Fruit fly (Drosophila melanogaster) whole organism, embryonic: ENCODE measurements around the gene CG32708.
A peak's percentile ranks its signal among the peaks of the same experiment; 100 is the strongest.

ENCODE experiments used
- B-H2 ChIP-seq: fragments of 200-800 bp; sonication (Bioruptor generic); optimal IDR thresholded peaks from 2 replicates; lab custom pipeline; 2018; ENCODE audit warnings: missing biosample characterization, mild to moderate bottlenecking, missing genetic modification characterization
- Bgb ChIP-seq: fragments of 200-800 bp; sonication (Bioruptor generic); IDR thresholded peaks from 2 replicates; pipeline ENCODE4 v1.3.6; 2022; ENCODE audit warnings: missing biosample characterization, missing genetic modification characterization; ENCODE audit not compliant: partially characterized antibody
- CG10654 ChIP-seq: fragments of 200-800 bp; sonication (Bioruptor generic); optimal IDR thresholded peaks from 2 replicates; lab custom pipeline; 2016; ENCODE audit warnings: missing biosample characterization, missing genetic modification characterization
- CG11456 ChIP-seq: fragments of 200-800 bp; sonication (Bioruptor generic); IDR thresholded peaks from 3 replicates; pipeline ENCODE4 v1.3.6; 2022; ENCODE audit warnings: missing biosample characterization, missing genetic modification characterization
- CG12104 ChIP-seq: fragments of 200-800 bp; sonication (Bioruptor generic); optimal IDR thresholded peaks from 3 replicates; lab custom pipeline; 2016; ENCODE audit warnings: missing biosample characterization, missing genetic modification characterization
- CG12155 ChIP-seq: fragments of 200-800 bp; sonication (Bioruptor generic); optimal IDR thresholded peaks from 3 replicates; lab custom pipeline; 2016; ENCODE audit warnings: missing biosample characterization, missing genetic modification characterization
- CG13296 ChIP-seq: fragments of 200-800 bp; sonication (Bioruptor generic); optimal IDR thresholded peaks from 3 replicates; lab custom pipeline; 2018; ENCODE audit warnings: missing biosample characterization, mild to moderate bottlenecking, missing genetic modification characterization
- CG14667 ChIP-seq: fragments of 200-800 bp; sonication (Bioruptor generic); IDR thresholded peaks from 2 replicates; pipeline ENCODE4 v1.3.6; 2022; ENCODE audit warnings: missing biosample characterization, missing genetic modification characterization
- CG17802 ChIP-seq: fragments of 200-800 bp; sonication (Bioruptor generic); optimal IDR thresholded peaks from 2 replicates; lab custom pipeline; 2018; ENCODE audit warnings: missing biosample characterization, mild to moderate bottlenecking, missing genetic modification characterization, moderate library complexity
- CG18476 ChIP-seq: fragments of 200-800 bp; sonication (Bioruptor generic); optimal IDR thresholded peaks from 2 replicates; lab custom pipeline; 2016; ENCODE audit warnings: missing biosample characterization, mild to moderate bottlenecking, missing genetic modification characterization
- CG2120 ChIP-seq: fragments of 200-800 bp; sonication (Bioruptor generic); optimal IDR thresholded peaks from 3 replicates; lab custom pipeline; 2016; ENCODE audit warnings: missing biosample characterization, missing genetic modification characterization
- CG30431 ChIP-seq: fragments of 200-800 bp; sonication (Bioruptor generic); optimal IDR thresholded peaks from 2 replicates; lab custom pipeline; 2017; ENCODE audit warnings: missing biosample characterization, missing genetic modification characterization
- CG6175 ChIP-seq: fragments of 200-800 bp; sonication (Bioruptor generic); IDR thresholded peaks from 3 replicates; pipeline ENCODE4 v1.3.6; 2022; ENCODE audit warnings: missing biosample characterization, missing genetic modification characterization
- CG6791 ChIP-seq: fragments of 200-800 bp; sonication (Bioruptor generic); IDR thresholded peaks from 3 replicates; pipeline ENCODE4 v1.3.6; 2022; ENCODE audit warnings: missing biosample characterization, missing genetic modification characterization; ENCODE audit not compliant: partially characterized antibody
- CG6813 ChIP-seq: fragments of 200-800 bp; sonication (Bioruptor generic); optimal IDR thresholded peaks from 2 replicates; lab custom pipeline; 2017; ENCODE audit warnings: missing biosample characterization, missing genetic modification characterization, mild to moderate bottlenecking, moderate library complexity, missing genetic modification reagents
- CG8281 ChIP-seq: fragments of 200-800 bp; sonication (Bioruptor generic); optimal IDR thresholded peaks from 2 replicates; lab custom pipeline; 2018; ENCODE audit warnings: missing biosample characterization, mild to moderate bottlenecking, missing genetic modification characterization, moderate library complexity
- CG8924 ChIP-seq: fragments of 200-800 bp; optimal IDR thresholded peaks from 3 replicates; lab custom pipeline; 2019; ENCODE audit warnings: missing biosample characterization, mild to moderate bottlenecking, missing genetic modification characterization, moderate library complexity
- Dad ChIP-seq: fragments of 200-800 bp; sonication (Bioruptor generic); optimal IDR thresholded peaks from 3 replicates; lab custom pipeline; 2016; ENCODE audit warnings: missing biosample characterization, missing genetic modification characterization
- Doc2 ChIP-seq: fragments of 200-800 bp; sonication (Bioruptor generic); IDR thresholded peaks from 2 replicates; pipeline ENCODE4 v1.3.6; 2022; ENCODE audit warnings: missing biosample characterization, missing genetic modification characterization
- ERR ChIP-seq: fragments of 200-800 bp; sonication (Bioruptor generic); optimal IDR thresholded peaks from 2 replicates; lab custom pipeline; 2016; ENCODE audit warnings: missing biosample characterization, missing genetic modification characterization
- H2.0 ChIP-seq: fragments of 200-800 bp; sonication (Bioruptor generic); IDR thresholded peaks from 2 replicates; pipeline ENCODE4 v1.3.6; 2022; ENCODE audit warnings: missing biosample characterization, missing genetic modification characterization
- Hey ChIP-seq: fragments of 200-800 bp; sonication (Bioruptor generic); optimal IDR thresholded peaks from 3 replicates; lab custom pipeline; 2018; ENCODE audit warnings: missing biosample characterization, mild to moderate bottlenecking, missing genetic modification characterization
- HmgD ChIP-seq: fragments of 200-800 bp; sonication (Bioruptor generic); optimal IDR thresholded peaks from 3 replicates; lab custom pipeline; 2016; ENCODE audit warnings: missing biosample characterization, missing genetic modification characterization
- Hr3 ChIP-seq: fragments of 200-800 bp; sonication (Bioruptor generic); optimal IDR thresholded peaks from 3 replicates; lab custom pipeline; 2016; ENCODE audit warnings: missing biosample characterization, missing genetic modification characterization
- Kr ChIP-seq: fragments of 200-800 bp; sonication (Bioruptor generic); optimal IDR thresholded peaks from 2 replicates; lab custom pipeline; 2017; ENCODE audit warnings: missing biosample characterization, mild to moderate bottlenecking, missing genetic modification characterization
- MTF-1 ChIP-seq: fragments of 200-800 bp; sonication (Bioruptor generic); optimal IDR thresholded peaks from 2 replicates; lab custom pipeline; 2018; ENCODE audit warnings: missing biosample characterization, mild to moderate bottlenecking, missing genetic modification characterization, borderline replicate concordance
- Oli ChIP-seq: fragments of 200-800 bp; sonication (Bioruptor generic); optimal IDR thresholded peaks from 2 replicates; lab custom pipeline; 2018; ENCODE audit warnings: missing biosample characterization, mild to moderate bottlenecking, missing genetic modification characterization, moderate library complexity
- Pdp1 ChIP-seq, 2 experiments: fragments of 200-800 bp; sonication (Bioruptor generic); optimal IDR thresholded peaks; 3 replicates each; lab custom pipeline; 2016; ENCODE audit warnings: missing biosample characterization in 2 of 2, missing genetic modification characterization in 2 of 2, mild to moderate bottlenecking in 1 of 2, moderate library complexity in 1 of 2
- Rfx ChIP-seq: fragments of 200-800 bp; sonication (Bioruptor generic); IDR thresholded peaks from 2 replicates; pipeline ENCODE4 v1.3.6; 2022; ENCODE audit warnings: missing biosample characterization, missing genetic modification characterization
- Scr ChIP-seq: fragments of 200-800 bp; sonication (Bioruptor generic); IDR thresholded peaks from 2 replicates; pipeline ENCODE4 v1.3.6; 2022; ENCODE audit warnings: missing biosample characterization, missing genetic modification characterization; ENCODE audit not compliant: partially characterized antibody
- Taf1 ChIP-seq: fragments of 200-800 bp; sonication (Bioruptor generic); IDR thresholded peaks from 2 replicates; pipeline ENCODE4 v1.3.6; 2022; ENCODE audit warnings: missing biosample characterization, missing genetic modification characterization
- Xrp1 ChIP-seq: fragments of 200-800 bp; sonication (Bioruptor generic); IDR thresholded peaks from 2 replicates; pipeline ENCODE4 v1.3.6; 2022; ENCODE audit warnings: missing biosample characterization, missing genetic modification characterization
- ato ChIP-seq: fragments of 200-800 bp; sonication (Bioruptor generic); IDR thresholded peaks from 2 replicates; pipeline ENCODE4 v1.3.6; 2022; ENCODE audit warnings: missing biosample characterization, missing genetic modification characterization; ENCODE audit not compliant: partially characterized antibody
- bigmax ChIP-seq: fragments of 200-800 bp; sonication (Bioruptor generic); optimal IDR thresholded peaks from 2 replicates; lab custom pipeline; 2018; ENCODE audit warnings: missing biosample characterization, mild to moderate bottlenecking, missing genetic modification characterization
- cwo ChIP-seq: fragments of 200-800 bp; sonication (Bioruptor generic); optimal IDR thresholded peaks from 3 replicates; lab custom pipeline; 2017; ENCODE audit warnings: missing biosample characterization, missing genetic modification characterization, mild to moderate bottlenecking, moderate library complexity, missing genetic modification reagents
- en ChIP-seq: fragments of 200-800 bp; sonication (Bioruptor generic); optimal IDR thresholded peaks from 2 replicates; lab custom pipeline; 2016; ENCODE audit warnings: missing biosample characterization, missing genetic modification characterization
- gcm ChIP-seq: fragments of 200-800 bp; sonication (Bioruptor generic); optimal IDR thresholded peaks from 2 replicates; lab custom pipeline; 2019; ENCODE audit warnings: missing biosample characterization, mild to moderate bottlenecking, missing genetic modification characterization, moderate library complexity
- gem ChIP-seq: fragments of 200-800 bp; sonication (Bioruptor generic); optimal IDR thresholded peaks from 2 replicates; lab custom pipeline; 2019; ENCODE audit warnings: missing biosample characterization, mild to moderate bottlenecking, missing genetic modification characterization, moderate library complexity
- hbn ChIP-seq: fragments of 200-800 bp; sonication (Bioruptor generic); IDR thresholded peaks from 2 replicates; pipeline ENCODE4 v1.3.6; 2022; ENCODE audit warnings: missing biosample characterization, missing genetic modification characterization; ENCODE audit not compliant: partially characterized antibody
- jigr1 ChIP-seq: fragments of 200-800 bp; sonication (Bioruptor generic); IDR thresholded peaks from 3 replicates; pipeline ENCODE4 v1.3.6; 2022; ENCODE audit warnings: missing biosample characterization, missing genetic modification characterization
- klu ChIP-seq: fragments of 200-800 bp; sonication (Bioruptor generic); IDR thresholded peaks from 2 replicates; pipeline ENCODE4 v1.3.6; 2022; ENCODE audit warnings: missing biosample characterization, missing genetic modification characterization
- oc ChIP-seq: fragments of 200-800 bp; sonication (Bioruptor generic); optimal IDR thresholded peaks from 2 replicates; lab custom pipeline; 2018; ENCODE audit warnings: missing biosample characterization, mild to moderate bottlenecking, missing genetic modification characterization, moderate library complexity
- pzg ChIP-seq: fragments of 200-800 bp; sonication (Bioruptor generic); optimal IDR thresholded peaks from 3 replicates; lab custom pipeline; 2018; ENCODE audit warnings: missing biosample characterization, mild to moderate bottlenecking, missing genetic modification characterization, moderate library complexity
- ranshi ChIP-seq: fragments of 200-800 bp; sonication (Bioruptor generic); IDR thresholded peaks from 2 replicates; pipeline ENCODE4 v1.3.6; 2022; ENCODE audit warnings: missing biosample characterization, missing genetic modification characterization
- sens ChIP-seq: fragments of 200-800 bp; sonication (Bioruptor generic); peaks from one replicate; lab custom pipeline; 2016; ENCODE audit warnings: missing biosample characterization, missing genetic modification characterization
- shn ChIP-seq: fragments of 200-800 bp; sonication (Bioruptor generic); optimal IDR thresholded peaks from 3 replicates; lab custom pipeline; 2016; ENCODE audit warnings: missing biosample characterization, missing genetic modification characterization
- tin ChIP-seq: fragments of 200-800 bp; sonication (Bioruptor generic); optimal IDR thresholded peaks from 3 replicates; lab custom pipeline; 2016; ENCODE audit warnings: missing biosample characterization, missing genetic modification characterization
- tx ChIP-seq: fragments of 200-800 bp; sonication (Bioruptor generic); optimal IDR thresholded peaks from 2 replicates; lab custom pipeline; 2016; ENCODE audit warnings: missing biosample characterization, missing genetic modification characterization
- yki ChIP-seq: fragments of >200 bp; optimal IDR thresholded peaks from 3 replicates; lab custom pipeline; 2018
- zen2 ChIP-seq: fragments of 200-800 bp; sonication (Bioruptor generic); IDR thresholded peaks from 3 replicates; pipeline ENCODE4 v1.3.6; 2022; ENCODE audit warnings: missing biosample characterization, missing genetic modification characterization; ENCODE audit not compliant: partially characterized antibody

Gene CG32708

dm6 chrX:9041789-9042456, 43.8 kb upstream of the CG32708 start (continued):
- TF ChIP-seq CG18476 (GFP tag; lab: Kevin White, UChicago) (peak; percentile 42), cwo (peak; percentile 26), yki (lab: Kevin White, UChicago) (no peak), Rfx (GFP tag; lab: Robert Waterston, UW) (peak; percentile 7; the same call in 1 of the 2 replicates), CG8924 (tag; lab: Kevin White, UChicago) (peak; percentile 50), zen2 (GFP tag; lab: Robert Waterston, UW) (no peak), CG12155 (no peak), klu (no peak), CG6813 (GFP tag; lab: Kevin White, UChicago) (no peak), gcm (GFP tag; lab: Kevin White, UChicago) (peak; percentile 2), ranshi (GFP tag; lab: Robert Waterston, UW) (no peak), Oli (tag; lab: Kevin White, UChicago) (peak; percentile 73), gem (tag; lab: Kevin White, UChicago) (peak; percentile 72), CG6175 (GFP tag; lab: Robert Waterston, UW) (no peak), oc (tag; lab: Kevin White, UChicago) (no peak), CG13296 (GFP tag; lab: Kevin White, UChicago) (no peak), pzg (GFP tag; lab: Kevin White, UChicago) (no peak), bigmax (no peak), CG30431 (peak; percentile 46), H2.0 (GFP tag; lab: Robert Waterston, UW) (peak; percentile 25; the same call in 1 of the 2 replicates), en (GFP tag; lab: Kevin White, UChicago) (no peak), CG10654 (GFP tag; lab: Kevin White, UChicago) (no peak), B-H2 (GFP tag; lab: Kevin White, UChicago) (no peak), tx (GFP tag; lab: Kevin White, UChicago) (no peak), Hey (no peak), shn (no peak), ERR (no peak), Kr (GFP tag; lab: Kevin White, UChicago) (no peak), CG2120 (GFP tag; lab: Kevin White, UChicago) (no peak), ato (GFP tag; lab: Robert Waterston, UW) (no peak), Xrp1 (GFP tag; lab: Robert Waterston, UW) (peak; percentile 78), Pdp1 (GFP tag; optimal IDR thresholded peaks at IDR 0.05; lab: Kevin White, UChicago) (peak in 1 of 2 experiments; percentile 53), CG6791 (GFP tag; lab: Robert Waterston, UW) (0 out of 3 replicates have a peak, but pooled peaks have one; percentile 34), HmgD (no peak), Bgb (no peak), CG12104 (GFP tag; lab: Kevin White, UChicago) (no peak), CG11456 (GFP tag; lab: Robert Waterston, UW) (no peak), CG8281 (tag; lab: Kevin White, UChicago) (peak; percentile 1), CG17802 (no peak), Hr3 (GFP tag; lab: Kevin White, UChicago) (peak; percentile 49), hbn (GFP tag; lab: Robert Waterston, UW) (no peak), Dad (GFP tag; lab: Kevin White, UChicago) (peak; percentile 38), Doc2 (GFP tag; lab: Robert Waterston, UW) (no peak), Taf1 (no peak), MTF-1 (GFP tag; lab: Kevin White, UChicago) (no peak), jigr1 (GFP tag; lab: Robert Waterston, UW) (peak; percentile 43; the same call in 1 of the 3 replicates), Scr (GFP tag; lab: Robert Waterston, UW) (no peak), tin (peak; percentile 47), sens (GFP tag; lab: Kevin White, UChicago) (peak; percentile 94), CG14667 (GFP tag; lab: Robert Waterston, UW) (no peak)
